Worm (Caenorhabditis elegans): ENCODE measurements around the gene F55B12.2.

ce11 chrV:13850170-13850569, 33.4 kb upstream of the F55B12.2 start, which contains the start of gene hpx-2:
- TF ChIP-seq ama-1 (optimal IDR thresholded peaks at IDR 0.05): no peak
- no peak for TF ChIP-seq ama-1 (GFP tag; optimal IDR thresholded peaks at IDR 0.05)
- no peak for TF ChIP-seq Y53G8AR.9 (GFP tag; conservative IDR thresholded peaks at IDR 0.05)
- no peak for TF ChIP-seq ceh-27 (GFP tag; optimal IDR thresholded peaks at IDR 0.05)
- no peak for TF ChIP-seq pbrm-1 (GFP tag; IDR thresholded peaks at IDR 0.05)
- no peak for TF ChIP-seq nfya-2 (GFP tag; IDR thresholded peaks at IDR 0.05)
- no peak for TF ChIP-seq unc-62 (GFP tag; optimal IDR thresholded peaks at IDR 0.05)
- no peak for TF ChIP-seq cebp-1 (GFP tag; IDR thresholded peaks at IDR 0.05)
- TF ChIP-seq cebp-1 (tag; optimal IDR thresholded peaks at IDR 0.05): no peak

Data from whole organism, young adult.